Worm (Caenorhabditis elegans): ENCODE measurements around the gene Y71H2AM.25.
A peak's percentile ranks its signal among the peaks of the same experiment; 100 is the strongest.

Y71H2AM.25 gene

DNA sequence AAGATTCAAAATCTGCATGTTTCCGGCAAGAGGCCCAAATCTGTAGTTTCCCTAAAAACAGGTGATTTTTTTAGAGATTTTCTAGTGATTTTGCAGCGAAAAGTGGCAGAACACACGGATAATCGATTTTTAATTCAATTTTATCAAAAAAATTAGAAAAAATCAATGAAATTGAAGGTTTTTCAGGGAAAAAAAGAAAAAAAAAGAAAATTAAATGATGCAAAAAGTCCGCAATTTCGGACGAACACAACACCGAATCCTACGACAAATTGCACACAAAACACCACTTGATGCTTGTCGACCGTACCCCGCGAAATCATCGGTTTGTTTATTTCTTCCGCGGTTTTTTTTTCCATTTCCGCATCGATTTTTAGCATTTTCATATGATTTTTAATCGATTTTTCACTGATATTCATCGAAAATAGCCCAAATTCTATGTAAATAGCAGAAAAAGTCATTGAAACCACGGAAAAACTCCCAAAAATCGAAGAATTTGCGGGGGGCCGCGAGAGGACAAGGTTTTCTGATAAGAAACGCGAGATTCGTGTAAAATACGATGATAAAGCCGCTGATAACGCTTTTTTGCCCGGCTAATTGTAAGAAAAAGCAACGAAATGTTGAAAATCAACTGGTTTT lies 12.8 kb downstream of the Y71H2AM.25 start, which contains the start of gene tufm-1 (continued):
- TF ChIP-seq D2030.7 (GFP tag; IDR thresholded peaks at IDR 0.05) (peak; percentile 18; the same call in 1 of the 2 replicates), B0336.3 (GFP tag; IDR thresholded peaks at IDR 0.05) (no peak), xnd-1 (tag; optimal IDR thresholded peaks at IDR 0.05) (peak; percentile 30), snpc-4 (GFP tag; optimal IDR thresholded peaks at IDR 0.05) (no peak), snpc-4 (tag; optimal IDR thresholded peaks at IDR 0.05) (peak in 1 of 4 experiments; percentile 33), F23B12.7 (tag; optimal IDR thresholded peaks at IDR 0.05; ENCODE audit: insufficient read depth) (peak; percentile 62), athp-1 (tag; optimal IDR thresholded peaks at IDR 0.05) (no peak), F57C9.4 (tag; optimal IDR thresholded peaks at IDR 0.05) (no peak), nhr-179 (tag; optimal IDR thresholded peaks at IDR 0.05) (no peak), efl-1 (GFP tag; optimal IDR thresholded peaks at IDR 0.05) (peak; percentile 71)

DNA sequence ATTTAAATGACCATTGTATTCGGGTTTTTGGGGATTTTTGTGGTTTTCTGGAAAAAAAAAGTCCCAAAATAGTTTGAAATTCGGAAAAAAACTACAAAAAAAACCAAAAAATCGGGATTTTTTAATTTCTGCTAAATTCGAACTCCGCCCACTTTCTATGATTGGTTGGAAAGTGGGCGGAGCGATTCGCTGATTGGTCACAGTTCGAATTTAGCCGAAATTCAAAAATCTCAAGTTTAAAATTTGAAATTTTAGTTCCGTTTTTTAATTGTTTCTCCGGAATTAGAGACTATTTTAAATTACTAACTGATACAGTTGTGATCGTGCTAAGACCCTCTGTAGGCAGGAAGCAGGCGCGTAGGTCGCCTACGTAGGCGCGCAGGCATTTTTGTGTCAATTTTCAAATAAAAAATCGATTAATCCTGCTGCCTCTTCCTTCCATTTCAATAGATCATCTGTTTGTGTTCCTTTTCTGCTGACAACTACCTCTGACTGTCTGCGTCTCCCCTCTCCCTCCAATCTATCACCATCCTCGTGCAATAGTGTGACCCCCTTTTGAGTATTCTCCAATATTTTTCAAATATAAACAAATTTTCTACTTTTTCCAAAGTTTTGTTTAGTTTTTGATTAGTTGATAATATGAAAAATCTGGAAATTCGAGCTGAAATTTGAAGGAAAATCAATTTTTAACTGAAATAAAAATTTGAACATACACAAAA lies 14.1 kb downstream of the Y71H2AM.25 start:
- peak; percentile 94 for TF ChIP-seq hmg-1.2 (GFP tag; IDR thresholded peaks at IDR 0.05)
- no peak for TF ChIP-seq egl-44 (GFP tag; IDR thresholded peaks at IDR 0.05)
- peak; percentile 91 for TF ChIP-seq nfyb-1 (GFP tag; IDR thresholded peaks at IDR 0.05)

ce11 chrIII:2817847-2818246 lies 15.6 kb downstream of the Y71H2AM.25 start:
- TF ChIP-seq nfya-2 (GFP tag; IDR thresholded peaks at IDR 0.05) (no peak), nfyb-1 (GFP tag; IDR thresholded peaks at IDR 0.05) (peak; percentile 31; the same call in 1 of the 2 replicates)

- no peak for TF ChIP-seq mcd-1 (GFP tag; IDR thresholded peaks at IDR 0.05)
- no peak for TF ChIP-seq snpc-3.4 (tag; optimal IDR thresholded peaks at IDR 0.05)
- TF ChIP-seq ZK185.1 (tag; optimal IDR thresholded peaks at IDR 0.05; ENCODE audit: poor library complexity, severe bottlenecking): no peak
- no peak for TF ChIP-seq lsy-27 (tag; optimal IDR thresholded peaks at IDR 0.05; ENCODE audit: borderline replicate concordance, insufficient read depth)
- no peak for TF ChIP-seq attf-3 (GFP tag; conservative IDR thresholded peaks at IDR 0.05)
- no peak for TF ChIP-seq Y95B8A.8 (GFP tag; IDR thresholded peaks at IDR 0.05)
- TF ChIP-seq let-607 (tag; optimal IDR thresholded peaks at IDR 0.05): no peak
- no peak for TF ChIP-seq chd-7 (tag; optimal IDR thresholded peaks at IDR 0.05)
- TF ChIP-seq Y53F4B.3 (GFP tag; IDR thresholded peaks at IDR 0.05): no peak
- no peak for TF ChIP-seq mel-28 (tag; optimal IDR thresholded peaks at IDR 0.05; ENCODE audit: borderline replicate concordance)
Measured at ce11 chrIII:2818980-2819379, 16.7 kb downstream of the Y71H2AM.25 start, which contains the start of gene pipp-4P. pipp-4P (plus strand) TSS chrIII:2819280.

- no peak for TF ChIP-seq nfya-1 (tag; optimal IDR thresholded peaks at IDR 0.05; ENCODE audit: borderline replicate concordance, insufficient read depth)
- no peak for TF ChIP-seq tlf-1 (GFP tag; optimal IDR thresholded peaks at IDR 0.05)
- TF ChIP-seq K12H6.12 (tag; optimal IDR thresholded peaks at IDR 0.05): no peak
- TF ChIP-seq F22D6.2 (tag; optimal IDR thresholded peaks at IDR 0.05): no peak
- no peak for TF ChIP-seq lsl-1 (GFP tag; optimal IDR thresholded peaks at IDR 0.05)
- no peak for TF ChIP-seq ceh-100 (GFP tag; IDR thresholded peaks at IDR 0.05)
- no peak for TF ChIP-seq gei-17 (GFP tag; optimal IDR thresholded peaks at IDR 0.05)
- no peak for TF ChIP-seq repo-1 (tag; optimal IDR thresholded peaks at IDR 0.05)
- TF ChIP-seq ceh-79 (tag; optimal IDR thresholded peaks at IDR 0.05): no peak
- TF ChIP-seq lin-40 (tag; optimal IDR thresholded peaks at IDR 0.05): no peak
- TF ChIP-seq F23B12.7 (tag; optimal IDR thresholded peaks at IDR 0.05; ENCODE audit: insufficient read depth): no peak
- TF ChIP-seq him-1 (tag; optimal IDR thresholded peaks at IDR 0.05): no peak
- no peak for TF ChIP-seq pha-4 (tag; optimal IDR thresholded peaks at IDR 0.05)
- TF ChIP-seq ekl-4 (GFP tag; IDR thresholded peaks at IDR 0.05): no peak
- no peak for TF ChIP-seq F37B4.10 (GFP tag; IDR thresholded peaks at IDR 0.05)
- no peak for TF ChIP-seq let-607 (tag; optimal IDR thresholded peaks at IDR 0.05)
- TF ChIP-seq B0035.1 (tag; optimal IDR thresholded peaks at IDR 0.05): no peak
Measured at ce11 chrIII:2826770-2827169, 24.5 kb downstream of the Y71H2AM.25 start, which contains the start of gene Y71H2AM.1. Y71H2AM.1 (plus strand) TSS chrIII:2827070.

Data from whole organism, young adult.